Fruit fly (Drosophila melanogaster) whole organism, wandering third instar larva: Measurements from ENCODE around the gene Rnb.

Experiments used
- Abd-B ChIP-seq: fragments of >200 bp; optimal IDR thresholded peaks from 2 replicates; lab custom pipeline; 2017; ENCODE audit warnings: missing biosample characterization, missing genetic modification characterization
- CG32264 ChIP-seq: fragments of 200-800 bp; sonication (Bioruptor generic); optimal IDR thresholded peaks from 2 replicates; lab custom pipeline; 2016; ENCODE audit warnings: missing biosample characterization, missing genetic modification characterization
- CG9705 ChIP-seq: fragments of 200-800 bp; sonication (Bioruptor generic); optimal IDR thresholded peaks from 2 replicates; lab custom pipeline; 2018; ENCODE audit warnings: missing biosample characterization, mild to moderate bottlenecking, missing genetic modification characterization
- CrebA ChIP-seq: fragments of 200-800 bp; sonication (Bioruptor generic); optimal IDR thresholded peaks from 2 replicates; lab custom pipeline; 2016; ENCODE audit warnings: missing biosample characterization, mild to moderate bottlenecking, missing genetic modification characterization, borderline replicate concordance
- Dfd ChIP-seq: fragments of >200 bp; optimal IDR thresholded peaks from 2 replicates; lab custom pipeline; 2017; ENCODE audit warnings: missing biosample characterization, missing genetic modification characterization
- Dif ChIP-seq: fragments of 200-275, 200-300 bp; sonication (Bioruptor generic); optimal IDR thresholded peaks from 2 replicates; lab custom pipeline; 2018; ENCODE audit warnings: missing biosample characterization, missing genetic modification characterization; ENCODE audit not compliant: partially characterized antibody
- GATAd ChIP-seq: sonication (Bioruptor generic); optimal IDR thresholded peaks from 2 replicates; lab custom pipeline; 2016; ENCODE audit warnings: missing biosample characterization, missing genetic modification characterization
- HLH106 ChIP-seq: fragments of 200-800 bp; optimal IDR thresholded peaks from 3 replicates; lab custom pipeline; 2019; ENCODE audit warnings: missing biosample characterization, mild to moderate bottlenecking, missing genetic modification characterization, moderate library complexity
- Hnf4 ChIP-seq: fragments of 200-800 bp; sonication (Bioruptor generic); optimal IDR thresholded peaks from 2 replicates; lab custom pipeline; 2016; ENCODE audit warnings: missing biosample characterization, mild to moderate bottlenecking, missing genetic modification characterization
- Hr78 ChIP-seq: fragments of >200 bp; optimal IDR thresholded peaks from 2 replicates; lab custom pipeline; 2017; ENCODE audit warnings: missing biosample characterization, missing genetic modification characterization
- Hr83 ChIP-seq: fragments of 200-300 bp; sonication (Bioruptor generic); optimal IDR thresholded peaks from 2 replicates; lab custom pipeline; 2016; ENCODE audit warnings: missing biosample characterization, mild to moderate bottlenecking, missing genetic modification characterization, moderate library complexity; ENCODE audit not compliant: poor library complexity, severe bottlenecking
- Jra ChIP-seq: sonication (Bioruptor generic); optimal IDR thresholded peaks from 2 replicates; lab custom pipeline; 2016; ENCODE audit warnings: missing biosample characterization, missing genetic modification characterization
- Mio ChIP-seq: sonication (Bioruptor generic); optimal IDR thresholded peaks from 2 replicates; lab custom pipeline; 2016; ENCODE audit warnings: missing biosample characterization, missing genetic modification characterization
- Myc ChIP-seq: fragments of >200 bp; optimal IDR thresholded peaks from 2 replicates; lab custom pipeline; 2017
- N ChIP-seq: fragments of >200 bp; optimal IDR thresholded peaks from 2 replicates; lab custom pipeline; 2018; ENCODE audit warnings: missing biosample characterization, missing external identifiers, missing genetic modification characterization
- OdsH ChIP-seq: fragments of 200-800 bp; sonication (Bioruptor generic); optimal IDR thresholded peaks from 2 replicates; lab custom pipeline; 2016; ENCODE audit warnings: missing biosample characterization, mild to moderate bottlenecking, missing genetic modification characterization
- Rel ChIP-seq, 2 experiments: fragments of 200-800 bp; sonication (Bioruptor generic) in 1 of 2; optimal IDR thresholded peaks; 2 replicates in 1 of 2; 3 replicates in 1 of 2; lab custom pipeline; 2016 to 2019; ENCODE audit warnings: mild to moderate bottlenecking in 2 of 2, missing biosample characterization in 2 of 2, missing genetic modification characterization in 2 of 2, moderate library complexity in 1 of 2
- Sp1 ChIP-seq: fragments of 200-800 bp; sonication (Bioruptor generic); optimal IDR thresholded peaks from 3 replicates; lab custom pipeline; 2019; ENCODE audit warnings: missing biosample characterization, mild to moderate bottlenecking, missing genetic modification characterization, moderate library complexity
- Vsx2 ChIP-seq: fragments of 200-300, 225-300 bp; sonication (Bioruptor generic); optimal IDR thresholded peaks from 2 replicates; lab custom pipeline; 2018; ENCODE audit warnings: missing biosample characterization, missing genetic modification characterization; ENCODE audit not compliant: partially characterized antibody
- br ChIP-seq: fragments of 200-800 bp; sonication (Bioruptor generic); optimal IDR thresholded peaks from 2 replicates; lab custom pipeline; 2016; ENCODE audit warnings: missing biosample characterization, missing genetic modification characterization
- brk ChIP-seq: fragments of 200-800 bp; sonication (Bioruptor generic); optimal IDR thresholded peaks from 2 replicates; lab custom pipeline; 2016; ENCODE audit warnings: missing biosample characterization, mild to moderate bottlenecking, missing genetic modification characterization
- dl ChIP-seq, 2 experiments: fragments of 175-275, 200-275 bp in 1 of 2; fragments of 200-275 bp in 1 of 2; sonication (Bioruptor generic); optimal IDR thresholded peaks; lab custom pipeline; 2018; ENCODE audit warnings: mild to moderate bottlenecking in 2 of 2, missing biosample characterization in 2 of 2, missing genetic modification characterization in 2 of 2, moderate library complexity in 2 of 2; ENCODE audit not compliant: partially characterized antibody in 2 of 2, insufficient read depth in 1 of 2
- dmrt93B ChIP-seq: fragments of 200-800 bp; sonication (Bioruptor generic); optimal IDR thresholded peaks from 2 replicates; lab custom pipeline; 2018; ENCODE audit warnings: missing biosample characterization, mild to moderate bottlenecking, missing genetic modification characterization
- dsf ChIP-seq: sonication (Bioruptor generic); optimal IDR thresholded peaks from 2 replicates; lab custom pipeline; 2016; ENCODE audit warnings: missing biosample characterization, missing genetic modification characterization, borderline replicate concordance
- ey ChIP-seq: fragments of 200-800 bp; sonication (Bioruptor generic); optimal IDR thresholded peaks from 2 replicates; lab custom pipeline; 2016; ENCODE audit warnings: missing biosample characterization, missing genetic modification characterization
- foxo ChIP-seq, 2 experiments: fragments of 200-800 bp; sonication (Bioruptor generic); optimal IDR thresholded peaks; 2 replicates in 1 of 2; 3 replicates in 1 of 2; lab custom pipeline; 2016 to 2017; ENCODE audit warnings: missing biosample characterization in 2 of 2, missing genetic modification characterization in 2 of 2
- fru ChIP-seq: fragments of 200-800 bp; sonication (Bioruptor generic); optimal IDR thresholded peaks from 3 replicates; lab custom pipeline; 2016; ENCODE audit warnings: missing biosample characterization, mild to moderate bottlenecking, missing genetic modification characterization
- h ChIP-seq: fragments of 200-800 bp; sonication (Bioruptor generic); optimal IDR thresholded peaks from 3 replicates; lab custom pipeline; 2016; ENCODE audit warnings: missing biosample characterization, mild to moderate bottlenecking, missing genetic modification characterization
- jim ChIP-seq: fragments of 175-275, 200-325 bp; sonication (Bioruptor generic); optimal IDR thresholded peaks from 2 replicates; lab custom pipeline; 2016; ENCODE audit warnings: missing biosample characterization, mild to moderate bottlenecking, missing genetic modification characterization
- lola ChIP-seq: fragments of >200 bp; optimal IDR thresholded peaks from 2 replicates; lab custom pipeline; 2017; ENCODE audit warnings: missing biosample characterization, missing genetic modification characterization
- pan ChIP-seq: fragments of >200 bp; optimal IDR thresholded peaks from 2 replicates; lab custom pipeline; 2017
- psq ChIP-seq: fragments of 200-800 bp; sonication (Bioruptor generic); optimal IDR thresholded peaks from 3 replicates; lab custom pipeline; 2017; ENCODE audit warnings: missing biosample characterization, mild to moderate bottlenecking, missing genetic modification characterization, moderate library complexity
- rgr ChIP-seq: fragments of 200-800 bp; sonication (Bioruptor generic); optimal IDR thresholded peaks from 3 replicates; lab custom pipeline; 2016; ENCODE audit warnings: missing biosample characterization, mild to moderate bottlenecking, missing genetic modification characterization
- sv ChIP-seq: fragments of 200-800 bp; sonication (Bioruptor generic); optimal IDR thresholded peaks from 3 replicates; lab custom pipeline; 2016; ENCODE audit warnings: missing biosample characterization, missing genetic modification characterization
- tai ChIP-seq: sonication (Bioruptor generic); optimal IDR thresholded peaks from 2 replicates; lab custom pipeline; 2016; ENCODE audit warnings: missing biosample characterization, missing genetic modification characterization
- usp ChIP-seq: fragments of >200 bp; optimal IDR thresholded peaks from 2 replicates; lab custom pipeline; 2017; ENCODE audit warnings: missing biosample characterization, missing genetic modification characterization
- woc ChIP-seq: sonication (Bioruptor generic); optimal IDR thresholded peaks from 2 replicates; lab custom pipeline; 2016; ENCODE audit warnings: missing biosample characterization, mild to moderate bottlenecking, missing genetic modification characterization

Gene Rnb

dm6 chr3R:29773833-29774324 is 25.3 kb downstream of the Rnb start:
- TF ChIP-seq ey, result peak; percentile 90
- peak; percentile 69 for TF ChIP-seq h (GFP tag; lab: Kevin White, UChicago)
- no peak for TF ChIP-seq dsf
- peak; percentile 79 for TF ChIP-seq woc (GFP tag; lab: Kevin White, UChicago)
- TF ChIP-seq tai (GFP tag; lab: Kevin White, UChicago), result peak; percentile 43
- TF ChIP-seq Dif (GFP tag; lab: Kevin White, UChicago), result no peak
- peak; percentile 77 for TF ChIP-seq Sp1 (GFP tag; lab: Kevin White, UChicago)
- no peak for TF ChIP-seq jim (GFP tag; lab: Kevin White, UChicago)
- TF ChIP-seq rgr (GFP tag; lab: Kevin White, UChicago), result peak; percentile 78
- TF ChIP-seq brk, result no peak
- peak; percentile 38 for TF ChIP-seq Hnf4 (GFP tag; lab: Kevin White, UChicago)
- TF ChIP-seq dl (GFP tag; optimal IDR thresholded peaks at IDR 0.05; lab: Kevin White, UChicago; ENCODE audit: insufficient read depth in 1 of 2, partially characterized antibody in 2 of 2), result no peak
- no peak for TF ChIP-seq Abd-B (GFP tag; lab: Kevin White, UChicago)
- no peak for TF ChIP-seq Jra
- peak; percentile 46 for TF ChIP-seq Mio (GFP tag; lab: Kevin White, UChicago)
- peak; percentile 84 for TF ChIP-seq br (GFP tag; lab: Kevin White, UChicago)
- TF ChIP-seq Rel (GFP tag; optimal IDR thresholded peaks at IDR 0.05; lab: Kevin White, UChicago), result no peak
- TF ChIP-seq Rel (tag; optimal IDR thresholded peaks at IDR 0.05; lab: Kevin White, UChicago), result peak; percentile 90
- TF ChIP-seq Hr78 (GFP tag; lab: Kevin White, UChicago), result no peak
- no peak for TF ChIP-seq CrebA
- peak; percentile 58 for TF ChIP-seq CG9705
- TF ChIP-seq OdsH (GFP tag; lab: Kevin White, UChicago), result peak; percentile 77
- TF ChIP-seq Hr83 (GFP tag; lab: Kevin White, UChicago), result no peak
- TF ChIP-seq dmrt93B (GFP tag; lab: Kevin White, UChicago), result peak; percentile 61
- peak; percentile 52 for TF ChIP-seq CG32264
- TF ChIP-seq pan, result no peak
- TF ChIP-seq psq, result no peak
- no peak for TF ChIP-seq GATAd (GFP tag; lab: Kevin White, UChicago)
- peak; percentile 80 for TF ChIP-seq fru (GFP tag; lab: Kevin White, UChicago)
- no peak for TF ChIP-seq usp (GFP tag; lab: Kevin White, UChicago)
- TF ChIP-seq Vsx2, result no peak
- no peak for TF ChIP-seq Myc (lab: Kevin White, UChicago)
- TF ChIP-seq lola (GFP tag; lab: Kevin White, UChicago), result no peak
- TF ChIP-seq Dfd (GFP tag; lab: Kevin White, UChicago), result no peak
- TF ChIP-seq sv (GFP tag; lab: Kevin White, UChicago), result peak; percentile 75
- TF ChIP-seq foxo (GFP tag; optimal IDR thresholded peaks at IDR 0.05; lab: Kevin White, UChicago), result peak; percentile 51 to 85
- TF ChIP-seq HLH106, result peak; percentile 81
- TF ChIP-seq, all 38 proteins: peak for 18

- TF ChIP-seq Vsx2 (peak; percentile 3), foxo (GFP tag; optimal IDR thresholded peaks at IDR 0.05; lab: Kevin White, UChicago) (peak in 1 of 2 experiments; percentile 10), Abd-B (GFP tag; lab: Kevin White, UChicago) (no peak), dmrt93B (GFP tag; lab: Kevin White, UChicago) (no peak), Rel (GFP tag; optimal IDR thresholded peaks at IDR 0.05; lab: Kevin White, UChicago) (no peak), Rel (tag; optimal IDR thresholded peaks at IDR 0.05; lab: Kevin White, UChicago) (peak; percentile 85), brk (no peak), CrebA (peak; percentile 10), Sp1 (GFP tag; lab: Kevin White, UChicago) (peak; percentile 56), rgr (GFP tag; lab: Kevin White, UChicago) (peak; percentile 20), N (GFP tag; lab: Kevin White, UChicago) (peak; percentile 26), Hnf4 (GFP tag; lab: Kevin White, UChicago) (peak; percentile 43), psq (peak; percentile 64), sv (GFP tag; lab: Kevin White, UChicago) (no peak), usp (GFP tag; lab: Kevin White, UChicago) (no peak), dl (GFP tag; optimal IDR thresholded peaks at IDR 0.05; lab: Kevin White, UChicago; ENCODE audit: insufficient read depth in 1 of 2, partially characterized antibody in 2 of 2) (peak; percentile 34 to 87), OdsH (GFP tag; lab: Kevin White, UChicago) (peak; percentile 53), jim (GFP tag; lab: Kevin White, UChicago) (peak; percentile 79), Dif (GFP tag; lab: Kevin White, UChicago) (peak; percentile 94), Hr83 (GFP tag; lab: Kevin White, UChicago) (peak; percentile 63), Myc (lab: Kevin White, UChicago) (no peak), lola (GFP tag; lab: Kevin White, UChicago) (no peak), br (GFP tag; lab: Kevin White, UChicago) (no peak), h (GFP tag; lab: Kevin White, UChicago) (peak; percentile 83), fru (GFP tag; lab: Kevin White, UChicago) (peak; percentile 14), pan (no peak), dsf (no peak)
- TF ChIP-seq, all 38 proteins: peak for 16
Observed at dm6 chr3R:29772795-29773331, 26.3 kb downstream of the Rnb start.
